Worm (Caenorhabditis elegans) whole organism, L3 larva: ENCODE data around the gene srx-59.

Experiments used
- ceh-16 ChIP-seq: sonication (generic microtip); optimal IDR thresholded peaks from 2 replicates; lab custom pipeline; 2017; ENCODE audit warnings: missing biosample characterization, missing genetic modification characterization
- fos-1 ChIP-seq: fragments of 150-350 bp; optimal IDR thresholded peaks from 2 replicates; lab custom pipeline; 2014; ENCODE audit warnings: missing biosample characterization, missing genetic modification characterization
- hmg-11 ChIP-seq: sonication (generic microtip); optimal IDR thresholded peaks from 2 replicates; lab custom pipeline; 2016; ENCODE audit warnings: missing genetic modification characterization, missing compliant biosample characterization
- nhr-11 ChIP-seq: fragments of 150-350 bp; optimal IDR thresholded peaks from 2 replicates; lab custom pipeline; 2014; ENCODE audit warnings: missing biosample characterization, missing genetic modification characterization
- nhr-25 ChIP-seq: sonication (generic microtip); optimal IDR thresholded peaks from 2 replicates; lab custom pipeline; 2017; ENCODE audit warnings: missing biosample characterization, missing genetic modification characterization
- nhr-76 ChIP-seq: fragments of 150-350 bp; sonication (generic microtip); optimal IDR thresholded peaks from 5 replicates; lab custom pipeline; 2014; ENCODE audit warnings: missing biosample characterization, missing genetic modification characterization
- nhr-77 ChIP-seq: fragments of 150-350 bp; optimal IDR thresholded peaks from 2 replicates; lab custom pipeline; 2014; ENCODE audit warnings: missing biosample characterization, missing genetic modification characterization
- pqm-1 ChIP-seq: fragments of 150-350 bp; optimal IDR thresholded peaks from 2 replicates; lab custom pipeline; 2017; ENCODE audit warnings: missing biosample characterization, missing genetic modification characterization, inconsistent platforms
- snpc-4 ChIP-seq: fragments of 150-350 bp; optimal IDR thresholded peaks from 2 replicates; lab custom pipeline; 2014; ENCODE audit warnings: missing biosample characterization, missing genetic modification characterization
- unc-39 ChIP-seq: sonication (generic microtip); optimal IDR thresholded peaks from 4 replicates; lab custom pipeline; 2017; ENCODE audit warnings: missing biosample characterization, missing genetic modification characterization
- ztf-11 ChIP-seq: fragments of 150-350 bp; optimal IDR thresholded peaks from 2 replicates; lab custom pipeline; 2014; ENCODE audit warnings: missing biosample characterization, missing genetic modification characterization

- no peak for TF ChIP-seq nhr-11
- TF ChIP-seq snpc-4 (tag; lab: Kevin White, UChicago) = no peak
- TF ChIP-seq ztf-11 (tag; lab: Kevin White, UChicago) = no peak
- TF ChIP-seq hmg-11 (tag; lab: Kevin White, UChicago) = no peak
- no peak for TF ChIP-seq unc-39 (tag; lab: Kevin White, UChicago)
- TF ChIP-seq nhr-77 (tag; lab: Kevin White, UChicago) = no peak
- no peak for TF ChIP-seq pqm-1 (tag; lab: Kevin White, UChicago)
- no peak for TF ChIP-seq ceh-16 (tag; lab: Kevin White, UChicago)
- no peak for TF ChIP-seq nhr-25
- TF ChIP-seq fos-1 (tag; lab: Kevin White, UChicago) = no peak
- TF ChIP-seq nhr-76 (tag; lab: Kevin White, UChicago) = no peak
Observed at ce11 chrV:7012617-7013016, 41.0 kb downstream of the srx-59 start, which contains the start of gene srw-127.
